Fruit fly (Drosophila melanogaster) whole organism, embryonic: ENCODE data around the gene Hrb98DE.
A peak's percentile ranks its signal among the peaks of the same experiment; 100 is the strongest.

Experiments used
- ATbp ChIP-seq: fragments of 200-800 bp; sonication (Bioruptor generic); optimal IDR thresholded peaks from 2 replicates; lab custom pipeline; 2017; ENCODE audit warnings: missing biosample characterization, mild to moderate bottlenecking, missing genetic modification characterization, missing genetic modification reagents
- Blimp-1 ChIP-seq: fragments of 200-800 bp; sonication (Bioruptor generic); optimal IDR thresholded peaks from 3 replicates; lab custom pipeline; 2018; ENCODE audit warnings: missing biosample characterization, missing genetic modification characterization, mild to moderate bottlenecking, moderate library complexity, missing genetic modification reagents
- CG10147 ChIP-seq: fragments of 200-800 bp; sonication (Bioruptor generic); optimal IDR thresholded peaks from 2 replicates; lab custom pipeline; 2019; ENCODE audit warnings: missing biosample characterization, mild to moderate bottlenecking, missing genetic modification characterization, moderate library complexity
- CG10321 ChIP-seq: fragments of 200-800 bp; sonication (Bioruptor generic); IDR thresholded peaks from 2 replicates; pipeline ENCODE4 v1.3.6; 2022; ENCODE audit warnings: missing biosample characterization, missing genetic modification characterization
- CG11504 ChIP-seq: fragments of 200-800 bp; sonication (Bioruptor generic); optimal IDR thresholded peaks from 3 replicates; lab custom pipeline; 2019; ENCODE audit warnings: missing biosample characterization, mild to moderate bottlenecking, missing genetic modification characterization, moderate library complexity
- CG11695 ChIP-seq: fragments of 200-800 bp; sonication (Bioruptor generic); IDR thresholded peaks from 3 replicates; pipeline ENCODE4 v1.3.6; 2022; ENCODE audit warnings: missing biosample characterization, missing genetic modification characterization
- CG13894 ChIP-seq: fragments of 200-800 bp; sonication (Bioruptor generic); optimal IDR thresholded peaks from 3 replicates; lab custom pipeline; 2018; ENCODE audit warnings: missing biosample characterization, mild to moderate bottlenecking, missing genetic modification characterization, moderate library complexity
- CG14014 ChIP-seq: fragments of 200-800 bp; sonication (Bioruptor generic); IDR thresholded peaks from 2 replicates; pipeline ENCODE4 v1.3.6; 2022; ENCODE audit warnings: missing biosample characterization, missing genetic modification characterization
- CG1529 ChIP-seq: fragments of 200-800 bp; sonication (Bioruptor generic); optimal IDR thresholded peaks from 3 replicates; lab custom pipeline; 2018; ENCODE audit warnings: missing biosample characterization, missing genetic modification characterization
- CG17361 ChIP-seq: fragments of 200-800 bp; sonication (Bioruptor generic); IDR thresholded peaks from 3 replicates; pipeline ENCODE4 v1.3.6; 2022; ENCODE audit warnings: missing biosample characterization, missing genetic modification characterization
- CG17612 ChIP-seq: fragments of 200-800 bp; sonication (Bioruptor generic); IDR thresholded peaks from 2 replicates; pipeline ENCODE4 v1.3.6; 2022; ENCODE audit warnings: missing biosample characterization, missing genetic modification characterization
- CG17829 ChIP-seq: fragments of 200-800 bp; optimal IDR thresholded peaks from 2 replicates; lab custom pipeline; 2019; ENCODE audit warnings: missing biosample characterization, mild to moderate bottlenecking, missing genetic modification characterization, moderate library complexity
- CG2875 ChIP-seq: fragments of 200-800 bp; sonication (Bioruptor generic); optimal IDR thresholded peaks from 2 replicates; lab custom pipeline; 2017; ENCODE audit warnings: missing biosample characterization, mild to moderate bottlenecking, missing genetic modification characterization, missing genetic modification reagents
- CG3281 ChIP-seq: fragments of 200-800 bp; sonication (Bioruptor generic); optimal IDR thresholded peaks from 3 replicates; lab custom pipeline; 2017; ENCODE audit warnings: missing biosample characterization, mild to moderate bottlenecking, missing genetic modification characterization
- CG3847 ChIP-seq: fragments of 200-800 bp; sonication (Bioruptor generic); IDR thresholded peaks from 2 replicates; pipeline ENCODE4 v1.3.6; 2022; ENCODE audit warnings: missing biosample characterization, missing genetic modification characterization
- CG4328 ChIP-seq: fragments of 200-800 bp; sonication (Bioruptor generic); optimal IDR thresholded peaks from 3 replicates; lab custom pipeline; 2017; ENCODE audit warnings: missing biosample characterization, missing genetic modification reagents, missing genetic modification characterization
- CG7987 ChIP-seq: fragments of 200-800 bp; sonication (Bioruptor generic); optimal IDR thresholded peaks from 2 replicates; lab custom pipeline; 2018; ENCODE audit warnings: missing biosample characterization, mild to moderate bottlenecking, missing genetic modification characterization, moderate library complexity
- CG8388 ChIP-seq: fragments of 200-800 bp; sonication (Bioruptor generic); optimal IDR thresholded peaks from 2 replicates; lab custom pipeline; 2019; ENCODE audit warnings: missing biosample characterization, mild to moderate bottlenecking, missing genetic modification characterization, moderate library complexity
- CG9797 ChIP-seq: fragments of 200-800 bp; sonication (Bioruptor generic); optimal IDR thresholded peaks from 3 replicates; lab custom pipeline; 2018; ENCODE audit warnings: missing biosample characterization, mild to moderate bottlenecking, missing genetic modification characterization
- HLH3B ChIP-seq: fragments of 200-800 bp; sonication (Bioruptor generic); IDR thresholded peaks from 2 replicates; pipeline ENCODE4 v1.3.6; 2022; ENCODE audit warnings: missing biosample characterization, missing genetic modification characterization
- HmgZ ChIP-seq: fragments of 200-800 bp; sonication (Bioruptor generic); optimal IDR thresholded peaks from 2 replicates; lab custom pipeline; 2018; ENCODE audit warnings: missing biosample characterization, mild to moderate bottlenecking, missing genetic modification characterization
- Mad ChIP-seq: fragments of 200-800 bp; sonication (Bioruptor generic); optimal IDR thresholded peaks from 2 replicates; lab custom pipeline; 2016; ENCODE audit warnings: missing biosample characterization, missing genetic modification characterization
- Neu2 ChIP-seq: fragments of 200-800 bp; sonication (Bioruptor generic); optimal IDR thresholded peaks from 3 replicates; lab custom pipeline; 2016; ENCODE audit warnings: missing biosample characterization, missing genetic modification characterization, borderline replicate concordance
- Sin3A ChIP-seq: fragments of >200 bp; optimal IDR thresholded peaks from 2 replicates; lab custom pipeline; 2018
- Spps ChIP-seq: fragments of 200-800 bp; sonication (Bioruptor generic); optimal IDR thresholded peaks from 2 replicates; lab custom pipeline; 2018; ENCODE audit warnings: missing biosample characterization, mild to moderate bottlenecking, missing genetic modification characterization
- ac ChIP-seq: fragments of 200-800 bp; sonication (Bioruptor generic); optimal IDR thresholded peaks from 3 replicates; lab custom pipeline; 2017; ENCODE audit warnings: missing biosample characterization, mild to moderate bottlenecking, missing genetic modification characterization
- ara ChIP-seq: fragments of 200-800 bp; sonication (Bioruptor generic); IDR thresholded peaks from 2 replicates; pipeline ENCODE4 v1.3.6; 2022; ENCODE audit warnings: missing biosample characterization, missing genetic modification characterization
- cad ChIP-seq: fragments of >200 bp; optimal IDR thresholded peaks from 2 replicates; lab custom pipeline; 2017; ENCODE audit warnings: missing biosample characterization, missing genetic modification characterization
- croc ChIP-seq: fragments of 200-800 bp; sonication (Bioruptor generic); conservative IDR thresholded peaks from 3 replicates; pipeline ENCODE4 v1.3.6; 2022; ENCODE audit warnings: missing biosample characterization, missing genetic modification characterization
- ems ChIP-seq: fragments of 200-800 bp; sonication (Bioruptor generic); optimal IDR thresholded peaks from 3 replicates; lab custom pipeline; 2016; ENCODE audit warnings: missing biosample characterization, missing genetic modification characterization
- eve ChIP-seq, 2 experiments: fragments of >200 bp; optimal IDR thresholded peaks; 2 replicates each; lab custom pipeline; 2017; ENCODE audit warnings: missing biosample characterization in 2 of 2, missing genetic modification characterization in 2 of 2
- fd102C ChIP-seq: fragments of 200-800 bp; sonication (Bioruptor generic); optimal IDR thresholded peaks from 2 replicates; lab custom pipeline; 2018; ENCODE audit warnings: missing biosample characterization, mild to moderate bottlenecking, missing genetic modification characterization, moderate library complexity
- fd96Cb ChIP-seq: fragments of 200-800 bp; sonication (Bioruptor generic); optimal IDR thresholded peaks from 2 replicates; lab custom pipeline; 2018; ENCODE audit warnings: missing biosample characterization, mild to moderate bottlenecking, missing genetic modification characterization, moderate library complexity
- h ChIP-seq: fragments of >200 bp; optimal IDR thresholded peaks from 2 replicates; lab custom pipeline; 2017
- kay ChIP-seq: fragments of 200-800 bp; sonication (Bioruptor generic); optimal IDR thresholded peaks from 2 replicates; lab custom pipeline; 2016; ENCODE audit warnings: missing biosample characterization, missing genetic modification characterization
- ken ChIP-seq: fragments of 200-800 bp; sonication (Bioruptor generic); IDR thresholded peaks from 3 replicates; pipeline ENCODE4 v1.3.6; 2022; ENCODE audit warnings: missing biosample characterization, missing genetic modification characterization
- ro ChIP-seq: fragments of 200-800 bp; sonication (Bioruptor generic); IDR thresholded peaks from 2 replicates; pipeline ENCODE4 v1.3.6; 2022; ENCODE audit warnings: missing biosample characterization, missing genetic modification characterization
- run ChIP-seq: fragments of 200-800 bp; sonication (Bioruptor generic); optimal IDR thresholded peaks from 3 replicates; lab custom pipeline; 2018; ENCODE audit warnings: missing biosample characterization, mild to moderate bottlenecking, missing genetic modification characterization
- schlank ChIP-seq: fragments of 200-800 bp; sonication (Bioruptor generic); optimal IDR thresholded peaks from 2 replicates; lab custom pipeline; 2018; ENCODE audit warnings: missing biosample characterization, mild to moderate bottlenecking, missing genetic modification characterization
- sens ChIP-seq: fragments of 200-800 bp; sonication (Bioruptor generic); peaks from one replicate; lab custom pipeline; 2016; ENCODE audit warnings: missing biosample characterization, missing genetic modification characterization
- seq ChIP-seq: fragments of 200-800 bp; sonication (Bioruptor generic); IDR thresholded peaks from 2 replicates; pipeline ENCODE4 v1.3.6; 2022; ENCODE audit warnings: missing biosample characterization, missing genetic modification characterization
- ssp ChIP-seq: fragments of 200-800 bp; sonication (Bioruptor generic); IDR thresholded peaks from 2 replicates; pipeline ENCODE4 v1.3.6; 2022; ENCODE audit warnings: missing biosample characterization, missing genetic modification characterization
- tap ChIP-seq: fragments of 200-800 bp; optimal IDR thresholded peaks from 3 replicates; lab custom pipeline; 2019; ENCODE audit warnings: missing biosample characterization, mild to moderate bottlenecking, missing genetic modification characterization, moderate library complexity
- tin ChIP-seq: fragments of 200-800 bp; sonication (Bioruptor generic); optimal IDR thresholded peaks from 3 replicates; lab custom pipeline; 2016; ENCODE audit warnings: missing biosample characterization, missing genetic modification characterization
- trh ChIP-seq: fragments of 200-800 bp; sonication (Bioruptor generic); optimal IDR thresholded peaks from 2 replicates; lab custom pipeline; 2016; ENCODE audit warnings: missing biosample characterization, missing genetic modification characterization

Gene Hrb98DE

dm6 chr3R:28586943-28587342 lies 12.7 kb upstream of the Hrb98DE start (continued):
- TF ChIP-seq CG9797 (GFP tag; lab: Kevin White, UChicago) (no peak), ara (GFP tag; lab: Robert Waterston, UW) (0 out of 2 replicates have a peak, but pooled peaks have one; percentile 12), CG17612 (GFP tag; lab: Robert Waterston, UW) (no peak), CG1529 (peak; percentile 32), fd96Cb (tag; lab: Kevin White, UChicago) (no peak), trh (GFP tag; lab: Kevin White, UChicago) (no peak), CG11504 (tag; lab: Kevin White, UChicago) (peak; percentile 49), CG10321 (GFP tag; lab: Robert Waterston, UW) (no peak), ken (GFP tag; lab: Robert Waterston, UW) (no peak), Sin3A (lab: Kevin White, UChicago) (no peak), CG4328 (GFP tag; lab: Kevin White, UChicago) (peak; percentile 1), sens (peak; percentile 87), kay (GFP tag; lab: Kevin White, UChicago) (peak; percentile 8), CG7987 (GFP tag; lab: Kevin White, UChicago) (no peak), CG17829 (tag; lab: Kevin White, UChicago) (no peak), tap (peak; percentile 4), run (no peak), CG3847 (GFP tag; lab: Robert Waterston, UW) (no peak), CG13894 (tag; lab: Kevin White, UChicago) (no peak), seq (GFP tag; lab: Robert Waterston, UW) (peak; percentile 41; the same call in 1 of the 2 replicates), CG14014 (GFP tag; lab: Robert Waterston, UW) (peak; percentile 12; the same call in 1 of the 2 replicates), CG17361 (peak; percentile 36; the same call in 1 of the 3 replicates), h (lab: Kevin White, UChicago) (no peak), CG10147 (no peak), ssp (GFP tag; lab: Robert Waterston, UW) (no peak), ATbp (GFP tag; lab: Kevin White, UChicago) (peak; percentile 59), eve (GFP tag; optimal IDR thresholded peaks at IDR 0.05; lab: Kevin White, UChicago) (no peak), Neu2 (GFP tag; lab: Kevin White, UChicago) (no peak), HLH3B (no peak), CG8388 (GFP tag; lab: Kevin White, UChicago) (no peak), Mad (GFP tag; lab: Kevin White, UChicago) (no peak), ems (GFP tag; lab: Kevin White, UChicago) (no peak), tin (no peak), ro (GFP tag; lab: Robert Waterston, UW) (no peak), ac (GFP tag; lab: Kevin White, UChicago) (peak; percentile 30), HmgZ (tag; lab: Kevin White, UChicago) (no peak), cad (GFP tag; lab: Kevin White, UChicago) (no peak), Blimp-1 (GFP tag; lab: Kevin White, UChicago) (peak; percentile 16), CG3281 (GFP tag; lab: Kevin White, UChicago) (peak; percentile 48), CG11695 (no peak), Spps (no peak), fd102C (no peak), CG2875 (GFP tag; lab: Kevin White, UChicago) (no peak), croc (GFP tag; lab: Robert Waterston, UW) (no peak), schlank (peak; percentile 25)
